Fruit fly (Drosophila melanogaster) whole organism, embryonic: ENCODE measurements around the gene Son.
A peak's percentile ranks its signal among the peaks of the same experiment; 100 is the strongest.

Experiments used
- ATbp ChIP-seq: fragments of 200-800 bp; sonication (Bioruptor generic); optimal IDR thresholded peaks from 2 replicates; lab custom pipeline; 2017; ENCODE audit warnings: missing biosample characterization, mild to moderate bottlenecking, missing genetic modification characterization, missing genetic modification reagents
- Asciz ChIP-seq: fragments of 200-800 bp; sonication (Bioruptor generic); optimal IDR thresholded peaks from 2 replicates; lab custom pipeline; 2017; ENCODE audit warnings: missing biosample characterization, mild to moderate bottlenecking, missing genetic modification characterization, missing genetic modification reagents
- Atf3 ChIP-seq: fragments of 200-800 bp; sonication (Bioruptor generic); optimal IDR thresholded peaks from 3 replicates; lab custom pipeline; 2016; ENCODE audit warnings: missing biosample characterization, missing genetic modification characterization
- B-H2 ChIP-seq: fragments of 200-800 bp; sonication (Bioruptor generic); optimal IDR thresholded peaks from 2 replicates; lab custom pipeline; 2018; ENCODE audit warnings: missing biosample characterization, mild to moderate bottlenecking, missing genetic modification characterization
- CG12659 ChIP-seq: fragments of 200-800 bp; sonication (Bioruptor generic); optimal IDR thresholded peaks from 3 replicates; lab custom pipeline; 2017; ENCODE audit warnings: mild to moderate bottlenecking, missing biosample characterization, missing genetic modification reagents, missing genetic modification characterization
- CG14860 ChIP-seq: fragments of 200-800 bp; sonication (Bioruptor generic); IDR thresholded peaks from 3 replicates; pipeline ENCODE4 v1.3.6; 2022; ENCODE audit warnings: missing biosample characterization, missing genetic modification characterization; ENCODE audit not compliant: partially characterized antibody
- CG15696 ChIP-seq: fragments of 200-800 bp; sonication (Bioruptor generic); optimal IDR thresholded peaks from 2 replicates; lab custom pipeline; 2019; ENCODE audit warnings: missing biosample characterization, mild to moderate bottlenecking, missing genetic modification characterization, moderate library complexity
- CG1603 ChIP-seq: fragments of 200-800 bp; sonication (Bioruptor generic); optimal IDR thresholded peaks from 2 replicates; lab custom pipeline; 2019; ENCODE audit warnings: missing biosample characterization, mild to moderate bottlenecking, missing genetic modification characterization, moderate library complexity
- CG16863 ChIP-seq: fragments of 200-800 bp; sonication (Bioruptor generic); optimal IDR thresholded peaks from 3 replicates; lab custom pipeline; 2016; ENCODE audit warnings: missing biosample characterization, missing genetic modification characterization
- CG17612 ChIP-seq: fragments of 200-800 bp; sonication (Bioruptor generic); IDR thresholded peaks from 2 replicates; pipeline ENCODE4 v1.3.6; 2022; ENCODE audit warnings: missing biosample characterization, missing genetic modification characterization
- CG1832 ChIP-seq: fragments of 200-800 bp; sonication (Bioruptor generic); optimal IDR thresholded peaks from 2 replicates; lab custom pipeline; 2017; ENCODE audit warnings: missing biosample characterization, mild to moderate bottlenecking, missing genetic modification characterization, inconsistent platforms
- CG2712 ChIP-seq: fragments of 200-800 bp; optimal IDR thresholded peaks from 3 replicates; lab custom pipeline; 2019; ENCODE audit warnings: missing biosample characterization, mild to moderate bottlenecking, missing genetic modification characterization, moderate library complexity
- CG34422 ChIP-seq: fragments of 200-800 bp; sonication (Bioruptor generic); IDR thresholded peaks from 3 replicates; pipeline ENCODE4 v1.3.6; 2022; ENCODE audit warnings: missing biosample characterization, missing genetic modification characterization
- CG4360 ChIP-seq: fragments of 200-800 bp; sonication (Bioruptor generic); IDR thresholded peaks from 2 replicates; pipeline ENCODE4 v1.3.6; 2022; ENCODE audit warnings: missing biosample characterization, missing genetic modification characterization
- CG5180 ChIP-seq: fragments of 200-800 bp; sonication (Bioruptor generic); optimal IDR thresholded peaks from 3 replicates; lab custom pipeline; 2017; ENCODE audit warnings: missing biosample characterization, missing genetic modification characterization, mild to moderate bottlenecking, moderate library complexity, missing genetic modification reagents
- CG9437 ChIP-seq: fragments of 200-800 bp; sonication (Bioruptor generic); optimal IDR thresholded peaks from 2 replicates; lab custom pipeline; 2018; ENCODE audit warnings: missing biosample characterization, mild to moderate bottlenecking, missing genetic modification characterization
- Drgx ChIP-seq: fragments of 200-800 bp; sonication (Bioruptor generic); IDR thresholded peaks from 2 replicates; pipeline ENCODE4 v1.3.6; 2022; ENCODE audit warnings: missing biosample characterization, missing genetic modification characterization
- E2f2 ChIP-seq: fragments of 200-800 bp; sonication (Bioruptor generic); IDR thresholded peaks from 2 replicates; pipeline ENCODE4 v1.3.6; 2022; ENCODE audit warnings: missing biosample characterization, missing genetic modification characterization
- H15 ChIP-seq: fragments of 200-800 bp; sonication (Bioruptor generic); IDR thresholded peaks from 3 replicates; pipeline ENCODE4 v1.3.6; 2022; ENCODE audit warnings: missing biosample characterization, missing genetic modification characterization
- HLH4C ChIP-seq: fragments of 200-800 bp; sonication (Bioruptor generic); IDR thresholded peaks from 3 replicates; pipeline ENCODE4 v1.3.6; 2022; ENCODE audit warnings: missing biosample characterization, missing genetic modification characterization; ENCODE audit not compliant: partially characterized antibody
- HLH54F ChIP-seq: fragments of 200-800 bp; sonication (Bioruptor generic); optimal IDR thresholded peaks from 3 replicates; lab custom pipeline; 2016; ENCODE audit warnings: missing biosample characterization, missing genetic modification characterization
- Med ChIP-seq: fragments of 200-800 bp; sonication (Bioruptor generic); peaks from one replicate; lab custom pipeline; 2016; ENCODE audit warnings: missing biosample characterization, missing genetic modification characterization, mild to moderate bottlenecking, inconsistent platforms, moderate library complexity
- PHDP ChIP-seq: fragments of 200-800 bp; sonication (Bioruptor generic); optimal IDR thresholded peaks from 3 replicates; lab custom pipeline; 2018; ENCODE audit warnings: missing biosample characterization, mild to moderate bottlenecking, missing genetic modification characterization, moderate library complexity
- Rfx ChIP-seq: fragments of 200-800 bp; sonication (Bioruptor generic); IDR thresholded peaks from 2 replicates; pipeline ENCODE4 v1.3.6; 2022; ENCODE audit warnings: missing biosample characterization, missing genetic modification characterization
- Sox102F ChIP-seq: fragments of 200-800 bp; sonication (Bioruptor generic); optimal IDR thresholded peaks from 2 replicates; lab custom pipeline; 2018; ENCODE audit warnings: missing biosample characterization, mild to moderate bottlenecking, missing genetic modification characterization, moderate library complexity
- Spps ChIP-seq: fragments of 200-800 bp; sonication (Bioruptor generic); optimal IDR thresholded peaks from 2 replicates; lab custom pipeline; 2018; ENCODE audit warnings: missing biosample characterization, mild to moderate bottlenecking, missing genetic modification characterization
- Vsx1 ChIP-seq: fragments of 200-800 bp; sonication (Bioruptor generic); optimal IDR thresholded peaks from 2 replicates; lab custom pipeline; 2017; ENCODE audit warnings: missing biosample characterization, mild to moderate bottlenecking, missing genetic modification characterization, missing genetic modification reagents
- amos ChIP-seq: fragments of 200-800 bp; sonication (Bioruptor generic); IDR thresholded peaks from 2 replicates; pipeline ENCODE4 v1.3.6; 2022; ENCODE audit warnings: missing biosample characterization, missing genetic modification characterization; ENCODE audit not compliant: partially characterized antibody
- ara ChIP-seq: fragments of 200-800 bp; sonication (Bioruptor generic); IDR thresholded peaks from 2 replicates; pipeline ENCODE4 v1.3.6; 2022; ENCODE audit warnings: missing biosample characterization, missing genetic modification characterization
- btn ChIP-seq: fragments of 200-800 bp; sonication (Bioruptor generic); optimal IDR thresholded peaks from 2 replicates; lab custom pipeline; 2016; ENCODE audit warnings: missing biosample characterization, missing genetic modification characterization
- chinmo ChIP-seq: fragments of 200-800 bp; sonication (Bioruptor generic); IDR thresholded peaks from 4 replicates; pipeline ENCODE4 v1.3.6; 2022; ENCODE audit warnings: missing biosample characterization, missing genetic modification characterization; ENCODE audit not compliant: partially characterized antibody
- danr ChIP-seq: fragments of 200-800 bp; sonication (Bioruptor generic); IDR thresholded peaks from 2 replicates; pipeline ENCODE4 v1.3.6; 2022; ENCODE audit warnings: missing biosample characterization, missing genetic modification characterization
- exex ChIP-seq: fragments of 200-800 bp; sonication (Bioruptor generic); optimal IDR thresholded peaks from 4 replicates; lab custom pipeline; 2018; ENCODE audit warnings: missing biosample characterization, mild to moderate bottlenecking, missing genetic modification characterization, moderate library complexity
- fu2 ChIP-seq: fragments of 200-800 bp; sonication (Bioruptor generic); optimal IDR thresholded peaks from 2 replicates; lab custom pipeline; 2016; ENCODE audit warnings: missing biosample characterization, missing genetic modification characterization
- gem ChIP-seq: fragments of 200-800 bp; sonication (Bioruptor generic); optimal IDR thresholded peaks from 2 replicates; lab custom pipeline; 2019; ENCODE audit warnings: missing biosample characterization, mild to moderate bottlenecking, missing genetic modification characterization, moderate library complexity
- gt ChIP-seq: fragments of 200-800 bp; sonication (Bioruptor generic); IDR thresholded peaks from 2 replicates; pipeline ENCODE4 v1.3.6; 2022; ENCODE audit warnings: missing biosample characterization, missing genetic modification characterization
- kni ChIP-seq: fragments of 200-800 bp; sonication (Bioruptor generic); optimal IDR thresholded peaks from 3 replicates; lab custom pipeline; 2017; ENCODE audit warnings: mild to moderate bottlenecking, missing biosample characterization, missing genetic modification reagents, missing genetic modification characterization
- nom ChIP-seq: fragments of 200-800 bp; sonication (Bioruptor generic); optimal IDR thresholded peaks from 2 replicates; lab custom pipeline; 2017; ENCODE audit warnings: missing biosample characterization, missing genetic modification characterization, mild to moderate bottlenecking, moderate library complexity, missing genetic modification reagents
- org-1 ChIP-seq: fragments of 200-800 bp; sonication (Bioruptor generic); optimal IDR thresholded peaks from 2 replicates; lab custom pipeline; 2017; ENCODE audit warnings: missing biosample characterization, missing genetic modification characterization
- pho ChIP-seq: fragments of 200-800 bp; sonication (Bioruptor generic); optimal IDR thresholded peaks from 2 replicates; lab custom pipeline; 2016; ENCODE audit warnings: missing biosample characterization, missing genetic modification characterization
- pnt ChIP-seq: fragments of 200-800 bp; sonication (Bioruptor generic); optimal IDR thresholded peaks from 3 replicates; lab custom pipeline; 2016; ENCODE audit warnings: missing biosample characterization, missing genetic modification characterization
- run ChIP-seq: fragments of 200-800 bp; sonication (Bioruptor generic); optimal IDR thresholded peaks from 3 replicates; lab custom pipeline; 2018; ENCODE audit warnings: missing biosample characterization, mild to moderate bottlenecking, missing genetic modification characterization
- sd ChIP-seq: fragments of 200-800 bp; sonication (Bioruptor generic); optimal IDR thresholded peaks from 3 replicates; lab custom pipeline; 2018; ENCODE audit warnings: missing biosample characterization, mild to moderate bottlenecking, missing genetic modification characterization, moderate library complexity
- slbo ChIP-seq: fragments of 200-800 bp; sonication (Bioruptor generic); IDR thresholded peaks from 2 replicates; pipeline ENCODE4 v1.3.6; 2022; ENCODE audit warnings: missing biosample characterization, missing genetic modification characterization
- slou ChIP-seq: fragments of 200-800 bp; sonication (Bioruptor generic); optimal IDR thresholded peaks from 3 replicates; lab custom pipeline; 2016; ENCODE audit warnings: missing biosample characterization, missing genetic modification characterization
- slp2 ChIP-seq: fragments of 200-800 bp; sonication (Bioruptor generic); optimal IDR thresholded peaks from 2 replicates; lab custom pipeline; 2016; ENCODE audit warnings: missing biosample characterization, missing genetic modification characterization
- so ChIP-seq: fragments of 200-800 bp; sonication (Bioruptor generic); IDR thresholded peaks from 3 replicates; pipeline ENCODE4 v1.3.6; 2022; ENCODE audit warnings: missing biosample characterization, missing genetic modification characterization
- unpg ChIP-seq: fragments of 200-800 bp; sonication (Bioruptor generic); optimal IDR thresholded peaks from 3 replicates; lab custom pipeline; 2018; ENCODE audit warnings: missing biosample characterization, mild to moderate bottlenecking, missing genetic modification characterization, moderate library complexity
- yki ChIP-seq: fragments of >200 bp; optimal IDR thresholded peaks from 3 replicates; lab custom pipeline; 2018
- zf30C ChIP-seq: fragments of 200-800 bp; sonication (Bioruptor generic); optimal IDR thresholded peaks from 3 replicates; lab custom pipeline; 2018; ENCODE audit warnings: missing biosample characterization, mild to moderate bottlenecking, missing genetic modification characterization

Son gene

dm6 chr3R:9593408-9594250 lies 15.8 kb downstream of the Son start (continued):
- no peak for TF ChIP-seq slp2
- TF ChIP-seq Rfx (GFP tag; lab: Robert Waterston, UW) = no peak
- no peak for TF ChIP-seq org-1 (GFP tag; lab: Kevin White, UChicago)
- TF ChIP-seq yki (lab: Kevin White, UChicago) = no peak
- TF ChIP-seq CG17612 (GFP tag; lab: Robert Waterston, UW) = no peak
- no peak for TF ChIP-seq CG2712 (tag; lab: Kevin White, UChicago)
- no peak for TF ChIP-seq zf30C (GFP tag; lab: Kevin White, UChicago)
- TF ChIP-seq so (GFP tag; lab: Robert Waterston, UW) = peak; percentile 40; the same call in 1 of the 3 replicates
- TF ChIP-seq kni (GFP tag; lab: Kevin White, UChicago) = peak; percentile 73
- peak; percentile 28 for TF ChIP-seq nom (GFP tag; lab: Kevin White, UChicago)
- TF ChIP-seq run (tag; lab: Kevin White, UChicago) = no peak
- TF ChIP-seq B-H2 (GFP tag; lab: Kevin White, UChicago) = peak; percentile 7
- TF ChIP-seq btn = no peak
- no peak for TF ChIP-seq gt
- TF ChIP-seq CG5180 (GFP tag; lab: Kevin White, UChicago) = no peak
- TF ChIP-seq unpg (GFP tag; lab: Kevin White, UChicago) = no peak
- peak; percentile 6 for TF ChIP-seq Asciz (GFP tag; lab: Kevin White, UChicago)
- peak; percentile 74 for TF ChIP-seq Drgx (GFP tag; lab: Robert Waterston, UW)
- no peak for TF ChIP-seq HLH54F (GFP tag; lab: Kevin White, UChicago)
- no peak for TF ChIP-seq CG15696 (tag; lab: Kevin White, UChicago)
- TF ChIP-seq E2f2 = no peak
- peak; percentile 31 for TF ChIP-seq Med (GFP tag; lab: Kevin White, UChicago)
- no peak for TF ChIP-seq Sox102F (GFP tag; lab: Kevin White, UChicago)
- no peak for TF ChIP-seq H15 (GFP tag; lab: Robert Waterston, UW)
- TF ChIP-seq danr = no peak
- TF ChIP-seq CG9437 = no peak
- TF ChIP-seq CG16863 = no peak
- no peak for TF ChIP-seq CG1603
- peak; percentile 65 for TF ChIP-seq CG4360
- no peak for TF ChIP-seq slbo
- no peak for TF ChIP-seq PHDP (tag; lab: Kevin White, UChicago)
- no peak for TF ChIP-seq Vsx1 (GFP tag; lab: Kevin White, UChicago)
- TF ChIP-seq HLH4C = no peak
- no peak for TF ChIP-seq fu2 (GFP tag; lab: Kevin White, UChicago)
- no peak for TF ChIP-seq pnt (GFP tag; lab: Kevin White, UChicago)
- TF ChIP-seq Spps (tag; lab: Kevin White, UChicago) = no peak
- TF ChIP-seq chinmo = peak; percentile 99
- no peak for TF ChIP-seq CG1832 (GFP tag; lab: Kevin White, UChicago)
- TF ChIP-seq CG14860 = no peak
- TF ChIP-seq sd (tag; lab: Kevin White, UChicago) = peak; percentile 93
- no peak for TF ChIP-seq CG12659 (GFP tag; lab: Kevin White, UChicago)
- TF ChIP-seq exex (tag; lab: Kevin White, UChicago) = no peak
- TF ChIP-seq CG34422 (GFP tag; lab: Robert Waterston, UW) = no peak
- TF ChIP-seq Atf3 (GFP tag; lab: Kevin White, UChicago) = no peak
- TF ChIP-seq pho (GFP tag; lab: Kevin White, UChicago) = no peak
- no peak for TF ChIP-seq gem (tag; lab: Kevin White, UChicago)
- TF ChIP-seq ara (GFP tag; lab: Robert Waterston, UW) = no peak
- TF ChIP-seq slou (GFP tag; lab: Kevin White, UChicago) = no peak
- no peak for TF ChIP-seq ATbp (GFP tag; lab: Kevin White, UChicago)
- no peak for TF ChIP-seq amos
